Fruit fly (Drosophila melanogaster) whole organism, wandering third instar larva: Measurements from ENCODE around the gene rasp.

Experiments
- Dfd ChIP-seq: fragments of >200 bp; optimal IDR thresholded peaks from 2 replicates; lab custom pipeline; 2017; ENCODE audit warnings: missing biosample characterization, missing genetic modification characterization
- Hnf4 ChIP-seq: fragments of 200-800 bp; sonication (Bioruptor generic); optimal IDR thresholded peaks from 2 replicates; lab custom pipeline; 2016; ENCODE audit warnings: missing biosample characterization, mild to moderate bottlenecking, missing genetic modification characterization
- Hr78 ChIP-seq: fragments of >200 bp; optimal IDR thresholded peaks from 2 replicates; lab custom pipeline; 2017; ENCODE audit warnings: missing biosample characterization, missing genetic modification characterization
- br ChIP-seq: fragments of 200-800 bp; sonication (Bioruptor generic); optimal IDR thresholded peaks from 2 replicates; lab custom pipeline; 2016; ENCODE audit warnings: missing biosample characterization, missing genetic modification characterization
- ey ChIP-seq: fragments of 200-800 bp; sonication (Bioruptor generic); optimal IDR thresholded peaks from 2 replicates; lab custom pipeline; 2016; ENCODE audit warnings: missing biosample characterization, missing genetic modification characterization
- fru ChIP-seq: fragments of 200-800 bp; sonication (Bioruptor generic); optimal IDR thresholded peaks from 3 replicates; lab custom pipeline; 2016; ENCODE audit warnings: missing biosample characterization, mild to moderate bottlenecking, missing genetic modification characterization
- h ChIP-seq: fragments of 200-800 bp; sonication (Bioruptor generic); optimal IDR thresholded peaks from 3 replicates; lab custom pipeline; 2016; ENCODE audit warnings: missing biosample characterization, mild to moderate bottlenecking, missing genetic modification characterization
- psq ChIP-seq: fragments of 200-800 bp; sonication (Bioruptor generic); optimal IDR thresholded peaks from 3 replicates; lab custom pipeline; 2017; ENCODE audit warnings: missing biosample characterization, mild to moderate bottlenecking, missing genetic modification characterization, moderate library complexity

DNA sequence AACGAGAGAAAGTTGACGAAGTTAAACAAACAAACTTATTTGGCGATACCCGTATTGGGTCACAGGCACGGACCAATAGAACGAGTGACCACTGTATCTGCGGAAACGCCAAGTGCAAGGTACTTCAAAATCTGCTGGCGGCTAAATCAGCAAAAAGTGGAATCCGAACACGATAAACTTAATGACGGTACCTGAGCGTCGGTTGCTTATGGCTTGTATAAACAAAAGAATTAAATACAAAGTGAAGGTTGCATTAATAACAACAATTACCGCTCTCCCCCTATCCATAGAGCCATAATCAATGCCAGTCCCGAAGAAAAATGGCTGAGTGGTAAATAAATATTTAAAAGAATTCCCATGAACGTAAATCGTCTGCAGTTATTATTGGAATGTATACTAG, 37.5 kb upstream of the rasp start:
- TF ChIP-seq psq (GFP tag; lab: Kevin White, UChicago) (no peak), h (GFP tag; lab: Kevin White, UChicago) (peak; percentile 4), fru (GFP tag; lab: Kevin White, UChicago) (no peak), Hnf4 (GFP tag; lab: Kevin White, UChicago) (no peak), ey (GFP tag; lab: Kevin White, UChicago) (no peak), br (GFP tag; lab: Kevin White, UChicago) (no peak), Dfd (GFP tag; lab: Kevin White, UChicago) (no peak), Hr78 (no peak)
